Fruit fly (Drosophila melanogaster) whole organism, embryonic: ENCODE data around the gene Taf10.

Experiments used
- Awh ChIP-seq: fragments of 200-800 bp; sonication (Bioruptor generic); IDR thresholded peaks from 2 replicates; pipeline ENCODE4, ENCODE4 v1.3.6; 2022; ENCODE audit warnings: missing biosample characterization, missing genetic modification characterization
- BEAF-32 ChIP-seq: fragments of 200-800 bp; sonication (Bioruptor generic); optimal IDR thresholded peaks from 3 replicates; lab custom pipeline; 2017; ENCODE audit warnings: missing biosample characterization, missing genetic modification characterization, mild to moderate bottlenecking, moderate library complexity, missing genetic modification reagents
- CG10366 ChIP-seq: fragments of 200-800 bp; sonication (Bioruptor generic); IDR thresholded peaks from 2 replicates; pipeline ENCODE4 v1.3.6; 2022; ENCODE audit warnings: missing biosample characterization, missing genetic modification characterization
- CG10431 ChIP-seq: fragments of 200-800 bp; sonication (Bioruptor generic); optimal IDR thresholded peaks from 3 replicates; lab custom pipeline; 2018; ENCODE audit warnings: missing biosample characterization, mild to moderate bottlenecking, missing genetic modification characterization
- CG10565 ChIP-seq: fragments of 200-800 bp; sonication (Bioruptor generic); optimal IDR thresholded peaks from 3 replicates; lab custom pipeline; 2016; ENCODE audit warnings: missing biosample characterization, mild to moderate bottlenecking, missing genetic modification characterization
- CG10654 ChIP-seq: fragments of 200-800 bp; sonication (Bioruptor generic); optimal IDR thresholded peaks from 2 replicates; lab custom pipeline; 2016; ENCODE audit warnings: missing biosample characterization, missing genetic modification characterization
- CG12942 ChIP-seq: fragments of 200-800 bp; sonication (Bioruptor generic); optimal IDR thresholded peaks from 3 replicates; lab custom pipeline; 2016; ENCODE audit warnings: missing biosample characterization, missing genetic modification characterization
- CG14441 ChIP-seq: fragments of 200-800 bp; sonication (Bioruptor generic); IDR thresholded peaks from 2 replicates; pipeline ENCODE4 v1.3.6; 2022; ENCODE audit warnings: missing biosample characterization, missing genetic modification characterization
- CG16813 ChIP-seq: fragments of 200-800 bp; sonication (Bioruptor generic); IDR thresholded peaks from 3 replicates; pipeline ENCODE4 v1.3.6; 2022; ENCODE audit warnings: missing biosample characterization, missing genetic modification characterization; ENCODE audit not compliant: partially characterized antibody
- CG17361 ChIP-seq: fragments of 200-800 bp; sonication (Bioruptor generic); IDR thresholded peaks from 3 replicates; pipeline ENCODE4 v1.3.6; 2022; ENCODE audit warnings: missing biosample characterization, missing genetic modification characterization
- CG1832 ChIP-seq: fragments of 200-800 bp; sonication (Bioruptor generic); optimal IDR thresholded peaks from 2 replicates; lab custom pipeline; 2017; ENCODE audit warnings: missing biosample characterization, mild to moderate bottlenecking, missing genetic modification characterization, inconsistent platforms
- CG2889 ChIP-seq: fragments of 200-800 bp; sonication (Bioruptor generic); IDR thresholded peaks from 3 replicates; pipeline ENCODE4 v1.3.6; 2022; ENCODE audit warnings: missing biosample characterization, missing genetic modification characterization
- CG33213 ChIP-seq: fragments of 200-800 bp; sonication (Bioruptor generic); optimal IDR thresholded peaks from 3 replicates; lab custom pipeline; 2016; ENCODE audit warnings: missing biosample characterization, missing genetic modification characterization
- CG4730 ChIP-seq: fragments of 200-800 bp; sonication (Bioruptor generic); IDR thresholded peaks from 2 replicates; pipeline ENCODE4 v1.3.6; 2022; ENCODE audit warnings: missing biosample characterization, missing genetic modification characterization
- CG7372 ChIP-seq: fragments of 200-800 bp; sonication (Bioruptor generic); IDR thresholded peaks from 2 replicates; pipeline ENCODE4 v1.3.6; 2022; ENCODE audit warnings: missing biosample characterization, missing genetic modification characterization
- CG8359 ChIP-seq: fragments of 200-800 bp; sonication (Bioruptor generic); optimal IDR thresholded peaks from 2 replicates; lab custom pipeline; 2017; ENCODE audit warnings: missing biosample characterization, mild to moderate bottlenecking, missing genetic modification characterization, borderline replicate concordance
- CG8388 ChIP-seq: fragments of 200-800 bp; sonication (Bioruptor generic); optimal IDR thresholded peaks from 2 replicates; lab custom pipeline; 2019; ENCODE audit warnings: missing biosample characterization, mild to moderate bottlenecking, missing genetic modification characterization, moderate library complexity
- CG9797 ChIP-seq: fragments of 200-800 bp; sonication (Bioruptor generic); optimal IDR thresholded peaks from 3 replicates; lab custom pipeline; 2018; ENCODE audit warnings: missing biosample characterization, mild to moderate bottlenecking, missing genetic modification characterization
- CHES-1-like ChIP-seq: fragments of 200-800 bp; sonication (Bioruptor generic); optimal IDR thresholded peaks from 2 replicates; lab custom pipeline; 2016; ENCODE audit warnings: missing biosample characterization, missing genetic modification characterization
- Dbx ChIP-seq: fragments of 200-800 bp; sonication (Bioruptor generic); IDR thresholded peaks from 3 replicates; pipeline ENCODE4 v1.3.6; 2022; ENCODE audit warnings: missing biosample characterization, missing genetic modification characterization
- ERR ChIP-seq: fragments of 200-800 bp; sonication (Bioruptor generic); optimal IDR thresholded peaks from 2 replicates; lab custom pipeline; 2016; ENCODE audit warnings: missing biosample characterization, missing genetic modification characterization
- Hand ChIP-seq: fragments of 200-800 bp; sonication (Bioruptor generic); optimal IDR thresholded peaks from 2 replicates; lab custom pipeline; 2017; ENCODE audit warnings: mild to moderate bottlenecking, missing biosample characterization, missing genetic modification reagents, missing genetic modification characterization
- Hr78 ChIP-seq, 2 experiments: fragments of 200-800 bp in 1 of 2; fragments of >200 bp in 1 of 2; sonication (Bioruptor generic) in 1 of 2; optimal IDR thresholded peaks; 2 replicates each; lab custom pipeline; 2017 to 2019; ENCODE audit warnings: missing biosample characterization in 2 of 2, missing genetic modification characterization in 2 of 2, mild to moderate bottlenecking in 1 of 2, moderate library complexity in 1 of 2
- Myb ChIP-seq: fragments of 200-800 bp; sonication (Bioruptor generic); optimal IDR thresholded peaks from 2 replicates; lab custom pipeline; 2016; ENCODE audit warnings: missing biosample characterization, missing genetic modification characterization
- Sry-δ ChIP-seq: fragments of 200-800 bp; sonication (Bioruptor generic); optimal IDR thresholded peaks from 2 replicates; lab custom pipeline; 2016; ENCODE audit warnings: missing biosample characterization, missing genetic modification characterization
- Xbp1 ChIP-seq: fragments of 200-800 bp; sonication (Bioruptor generic); optimal IDR thresholded peaks from 3 replicates; lab custom pipeline; 2016; ENCODE audit warnings: missing biosample characterization, mild to moderate bottlenecking, missing genetic modification characterization
- ap ChIP-seq: fragments of 200-800 bp; sonication (Bioruptor generic); IDR thresholded peaks from 2 replicates; pipeline ENCODE4 v1.3.6; 2022; ENCODE audit warnings: missing biosample characterization, missing genetic modification characterization
- ara ChIP-seq: fragments of 200-800 bp; sonication (Bioruptor generic); IDR thresholded peaks from 2 replicates; pipeline ENCODE4 v1.3.6; 2022; ENCODE audit warnings: missing biosample characterization, missing genetic modification characterization
- bowl ChIP-seq: fragments of 200-800 bp; sonication (Bioruptor generic); IDR thresholded peaks from 2 replicates; pipeline ENCODE4 v1.3.6; 2022; ENCODE audit warnings: missing biosample characterization, missing genetic modification characterization
- bsh ChIP-seq, 2 experiments: fragments of 200-800 bp; sonication (Bioruptor generic); optimal IDR thresholded peaks; 2 replicates each; lab custom pipeline; 2017 to 2018; ENCODE audit warnings: mild to moderate bottlenecking in 2 of 2, missing biosample characterization in 2 of 2, missing genetic modification characterization in 2 of 2, moderate library complexity in 1 of 2
- da ChIP-seq: fragments of 200-800 bp; sonication (Bioruptor generic); optimal IDR thresholded peaks from 2 replicates; lab custom pipeline; 2016; ENCODE audit warnings: missing biosample characterization, missing genetic modification characterization
- dan ChIP-seq: fragments of 200-800 bp; sonication (Bioruptor generic); IDR thresholded peaks from 2 replicates; pipeline ENCODE4 v1.3.6; 2022; ENCODE audit warnings: missing biosample characterization, missing genetic modification characterization
- dmrt11E ChIP-seq: fragments of 200-800 bp; sonication (Bioruptor generic); optimal IDR thresholded peaks from 3 replicates; lab custom pipeline; 2018; ENCODE audit warnings: missing biosample characterization, mild to moderate bottlenecking, missing genetic modification characterization, moderate library complexity
- esg ChIP-seq: fragments of 200-800 bp; sonication (Bioruptor generic); conservative IDR thresholded peaks from 2 replicates; pipeline ENCODE4 v1.3.6; 2022; ENCODE audit warnings: missing biosample characterization, missing genetic modification characterization
- inv ChIP-seq: fragments of 200-800 bp; sonication (Bioruptor generic); IDR thresholded peaks from 2 replicates; pipeline ENCODE4 v1.3.6; 2022; ENCODE audit warnings: missing biosample characterization, missing genetic modification characterization; ENCODE audit not compliant: partially characterized antibody
- ken ChIP-seq: fragments of 200-800 bp; sonication (Bioruptor generic); IDR thresholded peaks from 3 replicates; pipeline ENCODE4 v1.3.6; 2022; ENCODE audit warnings: missing biosample characterization, missing genetic modification characterization
- klu ChIP-seq: fragments of 200-800 bp; sonication (Bioruptor generic); IDR thresholded peaks from 2 replicates; pipeline ENCODE4 v1.3.6; 2022; ENCODE audit warnings: missing biosample characterization, missing genetic modification characterization
- knrl ChIP-seq: fragments of 200-800 bp; sonication (Bioruptor generic); IDR thresholded peaks from 3 replicates; pipeline ENCODE4 v1.3.6; 2022; ENCODE audit warnings: missing biosample characterization, missing genetic modification characterization; ENCODE audit not compliant: partially characterized antibody
- lab ChIP-seq: fragments of 200-800 bp; sonication (Bioruptor generic); optimal IDR thresholded peaks from 3 replicates; lab custom pipeline; 2017; ENCODE audit warnings: missing biosample characterization, missing genetic modification characterization, mild to moderate bottlenecking, moderate library complexity, missing genetic modification reagents
- lmd ChIP-seq: fragments of 200-800 bp; sonication (Bioruptor generic); IDR thresholded peaks from 2 replicates; pipeline ENCODE4 v1.3.6; 2022; ENCODE audit warnings: missing biosample characterization, missing genetic modification characterization
- odd ChIP-seq: fragments of 200-800 bp; sonication (Bioruptor generic); optimal IDR thresholded peaks from 2 replicates; lab custom pipeline; 2017; ENCODE audit warnings: missing biosample characterization, mild to moderate bottlenecking, missing genetic modification characterization
- otp ChIP-seq: fragments of 200-800 bp; sonication (Bioruptor generic); IDR thresholded peaks from 3 replicates; pipeline ENCODE4, ENCODE4 v1.3.6; 2022; ENCODE audit warnings: missing biosample characterization, missing genetic modification characterization
- ro ChIP-seq: fragments of 200-800 bp; sonication (Bioruptor generic); IDR thresholded peaks from 2 replicates; pipeline ENCODE4 v1.3.6; 2022; ENCODE audit warnings: missing biosample characterization, missing genetic modification characterization
- sim ChIP-seq: fragments of 200-800 bp; sonication (Bioruptor generic); IDR thresholded peaks from 2 replicates; pipeline ENCODE4 v1.3.6; 2022; ENCODE audit warnings: missing biosample characterization, missing genetic modification characterization
- slbo ChIP-seq: fragments of 200-800 bp; sonication (Bioruptor generic); IDR thresholded peaks from 2 replicates; pipeline ENCODE4 v1.3.6; 2022; ENCODE audit warnings: missing biosample characterization, missing genetic modification characterization
- slp2 ChIP-seq: fragments of 200-800 bp; sonication (Bioruptor generic); optimal IDR thresholded peaks from 2 replicates; lab custom pipeline; 2016; ENCODE audit warnings: missing biosample characterization, missing genetic modification characterization
- tup ChIP-seq: fragments of 200-800 bp; sonication (Bioruptor generic); optimal IDR thresholded peaks from 2 replicates; lab custom pipeline; 2016; ENCODE audit warnings: missing biosample characterization, mild to moderate bottlenecking, missing genetic modification characterization, moderate library complexity
- zen2 ChIP-seq: fragments of 200-800 bp; sonication (Bioruptor generic); IDR thresholded peaks from 3 replicates; pipeline ENCODE4 v1.3.6; 2022; ENCODE audit warnings: missing biosample characterization, missing genetic modification characterization; ENCODE audit not compliant: partially characterized antibody

Gene Taf10

dm6 chr2L:2765659-2766373, 1.9 kb upstream of the Taf10 start, which contains the start of the genes Snx21 and aph-1 (continued):
- peak; percentile 54 for TF ChIP-seq CG10565 (GFP tag; lab: Kevin White, UChicago)
- TF ChIP-seq CG17361 (GFP tag; lab: Robert Waterston, UW): peak; percentile 95
- TF ChIP-seq bowl: peak; percentile 33; the same call in 1 of the 2 replicates
- TF ChIP-seq CG8388 (GFP tag; lab: Kevin White, UChicago): peak; percentile 90
- no peak for TF ChIP-seq CG1832 (GFP tag; lab: Kevin White, UChicago)
- peak; percentile 63 for TF ChIP-seq ap (GFP tag; lab: Robert Waterston, UW)
- TF ChIP-seq CG14441 (GFP tag; lab: Robert Waterston, UW): peak; percentile 84
- TF ChIP-seq CG9797: peak; percentile 13
- peak; percentile 82 for TF ChIP-seq CG8359 (GFP tag; lab: Kevin White, UChicago)
- TF ChIP-seq dan (GFP tag; lab: Robert Waterston, UW): peak; percentile 72; the same call in 1 of the 2 replicates
- peak; percentile 95 for TF ChIP-seq lab (GFP tag; lab: Kevin White, UChicago)
- TF ChIP-seq ken (GFP tag; lab: Robert Waterston, UW): peak; percentile 79
- peak; percentile 92 for TF ChIP-seq Xbp1 (GFP tag; lab: Kevin White, UChicago)
- peak; percentile 62 for TF ChIP-seq CG33213
- TF ChIP-seq Myb: peak; percentile 84
- TF ChIP-seq ro (GFP tag; lab: Robert Waterston, UW): peak; percentile 64
- peak; percentile 91 for TF ChIP-seq lmd (GFP tag; lab: Robert Waterston, UW)
- TF ChIP-seq CG10654 (GFP tag; lab: Kevin White, UChicago): peak; percentile 88
- no peak for TF ChIP-seq knrl (GFP tag; lab: Robert Waterston, UW)
- peak; percentile 64 to 93 for TF ChIP-seq bsh (GFP tag; optimal IDR thresholded peaks at IDR 0.05; lab: Kevin White, UChicago)
- TF ChIP-seq BEAF-32 (GFP tag; lab: Kevin White, UChicago): peak; percentile 26
- TF ChIP-seq Dbx (GFP tag; lab: Robert Waterston, UW): peak; percentile 90
- TF ChIP-seq otp (GFP tag; lab: Robert Waterston, UW): peak; percentile 56; the same call in 2 of the 3 replicates
- TF ChIP-seq CG10431 (GFP tag; lab: Kevin White, UChicago): peak; percentile 77
- peak; percentile 74 for TF ChIP-seq ara (GFP tag; lab: Robert Waterston, UW)
- TF ChIP-seq slp2 (GFP tag; lab: Kevin White, UChicago): peak; percentile 78
- TF ChIP-seq Hand (GFP tag; lab: Kevin White, UChicago): peak; percentile 88
- TF ChIP-seq sim (GFP tag; lab: Robert Waterston, UW): peak; percentile 62; the same call in 1 of the 2 replicates
- peak; percentile 76 for TF ChIP-seq tup (GFP tag; lab: Kevin White, UChicago)
- peak; percentile 67 for TF ChIP-seq Sry-δ (GFP tag; lab: Kevin White, UChicago)
- peak; percentile 85 for TF ChIP-seq CG10366 (GFP tag; lab: Robert Waterston, UW)
- TF ChIP-seq Hr78 (GFP tag; optimal IDR thresholded peaks at IDR 0.05; lab: Kevin White, UChicago): peak in 1 of 2 experiments; percentile 58
- TF ChIP-seq CG16813 (GFP tag; lab: Robert Waterston, UW): peak; percentile 18; the same call in 1 of the 3 replicates
- TF ChIP-seq ERR: peak; percentile 70
- TF ChIP-seq CG12942 (GFP tag; lab: Kevin White, UChicago): peak; percentile 89
- peak; percentile 75 for TF ChIP-seq Awh (GFP tag; lab: Robert Waterston, UW)
- no peak for TF ChIP-seq zen2 (GFP tag; lab: Robert Waterston, UW)
- peak; percentile 91 for TF ChIP-seq odd
- peak; percentile 88 for TF ChIP-seq CHES-1-like (GFP tag; lab: Kevin White, UChicago)
- peak; percentile 76 for TF ChIP-seq CG2889
- peak; percentile 86 for TF ChIP-seq klu (GFP tag; lab: Robert Waterston, UW)
- TF ChIP-seq da (GFP tag; lab: Kevin White, UChicago): peak; percentile 52
- peak; percentile 85 for TF ChIP-seq esg (GFP tag; lab: Robert Waterston, UW)
- TF ChIP-seq slbo (GFP tag; lab: Robert Waterston, UW): peak; percentile 89
- TF ChIP-seq dmrt11E (tag; lab: Kevin White, UChicago): peak; percentile 92
- TF ChIP-seq inv (GFP tag; lab: Robert Waterston, UW): 0 out of 2 replicates have a peak, but pooled peaks have one; percentile 6
- TF ChIP-seq CG7372: peak; percentile 85
- peak; percentile 79 for TF ChIP-seq CG4730 (GFP tag; lab: Robert Waterston, UW)
